1 fruit fly cellular context compared by ENCODE assay signal in the genomic region with DNA sequence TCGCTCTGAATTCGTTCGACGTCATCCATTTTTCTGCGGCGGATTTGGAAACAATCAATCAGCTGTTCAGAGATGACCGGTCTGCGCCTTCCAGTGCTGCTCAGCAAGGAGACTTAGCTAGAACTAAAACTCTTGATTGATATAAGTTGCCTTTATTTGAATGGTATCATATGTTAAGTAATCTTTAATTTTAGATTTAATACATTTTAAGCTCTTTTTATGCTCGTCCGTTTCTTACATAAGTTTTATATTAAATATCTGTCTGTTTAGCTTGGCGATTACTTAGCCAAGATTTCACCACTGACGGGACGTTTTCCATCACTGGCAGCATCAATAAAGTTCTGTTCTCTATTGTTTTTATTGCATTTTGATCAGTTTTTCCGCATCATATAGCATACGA.
TF ChIP-seq lines count a peak whose summit lies in the region.

A gene (minus strand): TSS at position 58 of the 400 bp plus-strand sequence.
A gene (plus strand): TSS at position 296 of the 400 bp plus-strand sequence.

TF ChIP-seq in whole organism, embryonic, 481 proteins besides CTCF, POLR2A, EP300 and RAD21 (continued from another document and continues in another):
- TF ChIP-seq CG2129 (GFP tag; IDR thresholded peaks at IDR 0.05; lab: Robert Waterston, UW; ENCODE audit: partially characterized antibody) (no peak), slou (GFP tag; optimal IDR thresholded peaks at IDR 0.05; lab: Kevin White, UChicago) (no peak), CG12236 (GFP tag; optimal IDR thresholded peaks at IDR 0.05; lab: Kevin White, UChicago) (no peak), Atf-2 (GFP tag; optimal IDR thresholded peaks at IDR 0.05; lab: Kevin White, UChicago) (peak; percentile 11), CG17829 (tag; optimal IDR thresholded peaks at IDR 0.05; lab: Kevin White, UChicago) (peak; percentile 76), CG12769 (tag; optimal IDR thresholded peaks at IDR 0.05; lab: Kevin White, UChicago) (no peak), CG5245 (GFP tag; optimal IDR thresholded peaks at IDR 0.05; lab: Kevin White, UChicago) (no peak), CG15514 (GFP tag; optimal IDR thresholded peaks at IDR 0.05; lab: Kevin White, UChicago) (peak; percentile 74), dan (GFP tag; IDR thresholded peaks at IDR 0.05; lab: Robert Waterston, UW) (no peak), p53 (GFP tag; optimal IDR thresholded peaks at IDR 0.05; lab: Kevin White, UChicago) (no peak), CG17359 (tag; optimal IDR thresholded peaks at IDR 0.05; lab: Kevin White, UChicago) (peak; percentile 57), crp (GFP tag; optimal IDR thresholded peaks at IDR 0.05; lab: Kevin White, UChicago) (peak; percentile 93 to 98), BtbVII (GFP tag; optimal IDR thresholded peaks at IDR 0.05; lab: Kevin White, UChicago) (no peak), Nf-YA (GFP tag; IDR thresholded peaks at IDR 0.05; lab: Robert Waterston, UW) (no peak), CG3995 (GFP tag; optimal IDR thresholded peaks at IDR 0.05; lab: Kevin White, UChicago) (peak; percentile 31), zen2 (GFP tag; IDR thresholded peaks at IDR 0.05; lab: Robert Waterston, UW; ENCODE audit: partially characterized antibody) (no peak), Oli (tag; optimal IDR thresholded peaks at IDR 0.05; lab: Kevin White, UChicago) (no peak), kay (GFP tag; optimal IDR thresholded peaks at IDR 0.05; lab: Kevin White, UChicago) (peak; percentile 30), zen (tag; optimal IDR thresholded peaks at IDR 0.05; lab: Kevin White, UChicago) (peak; percentile 67), Atf3 (GFP tag; optimal IDR thresholded peaks at IDR 0.05; lab: Kevin White, UChicago) (peak; percentile 9), Nf-YB (GFP tag; optimal IDR thresholded peaks at IDR 0.05; lab: Kevin White, UChicago) (no peak), emc (GFP tag; optimal IDR thresholded peaks at IDR 0.05; lab: Kevin White, UChicago) (no peak), CG18599 (GFP tag; optimal IDR thresholded peaks at IDR 0.05; lab: Kevin White, UChicago) (no peak), E2f1 (GFP tag; IDR thresholded peaks at IDR 0.05; lab: Robert Waterston, UW) (peak; percentile 53; the same call in 1 of the 2 replicates), hth (optimal IDR thresholded peaks at IDR 0.05; lab: Kevin White, UChicago) (no peak), lbe (GFP tag; optimal IDR thresholded peaks at IDR 0.05; lab: Kevin White, UChicago) (no peak), h (optimal IDR thresholded peaks at IDR 0.05; lab: Kevin White, UChicago) (no peak), Dbx (GFP tag; IDR thresholded peaks at IDR 0.05; lab: Robert Waterston, UW) (peak; percentile 55; the same call in 2 of the 3 replicates), Dip2 (GFP tag; IDR thresholded peaks at IDR 0.05; lab: Robert Waterston, UW) (no peak), lilli (GFP tag; optimal IDR thresholded peaks at IDR 0.05; lab: Kevin White, UChicago) (peak; percentile 52), zfh2 (GFP tag; optimal IDR thresholded peaks at IDR 0.05; lab: Kevin White, UChicago) (peak; percentile 61), CG6654 (GFP tag; optimal IDR thresholded peaks at IDR 0.05; lab: Kevin White, UChicago) (no peak), CG11695 (GFP tag; IDR thresholded peaks at IDR 0.05; lab: Robert Waterston, UW) (no peak), wek (GFP tag; optimal IDR thresholded peaks at IDR 0.05; lab: Kevin White, UChicago) (no peak), HLH3B (GFP tag; IDR thresholded peaks at IDR 0.05; lab: Robert Waterston, UW) (no peak; the same call in 1 of the 2 replicates), D19B (GFP tag; optimal IDR thresholded peaks at IDR 0.05; lab: Kevin White, UChicago) (no peak), Ravus (GFP tag; IDR thresholded peaks at IDR 0.05; lab: Robert Waterston, UW) (no peak), pum (GFP tag; optimal IDR thresholded peaks at IDR 0.05; lab: Kevin White, UChicago) (no peak), BEAF-32 (GFP tag; optimal IDR thresholded peaks at IDR 0.05; lab: Kevin White, UChicago) (peak; percentile 24), CG7839 (tag; optimal IDR thresholded peaks at IDR 0.05; lab: Kevin White, UChicago) (no peak), Nf-YC (tag; optimal IDR thresholded peaks at IDR 0.05; lab: Kevin White, UChicago) (peak; percentile 75), CG15011 (GFP tag; optimal IDR thresholded peaks at IDR 0.05; lab: Kevin White, UChicago) (no peak), CG10543 (GFP tag; optimal IDR thresholded peaks at IDR 0.05; lab: Kevin White, UChicago) (peak; percentile 80), Pdp1 (GFP tag; optimal IDR thresholded peaks at IDR 0.05; lab: Kevin White, UChicago) (peak; percentile 22 to 71), NK7.1 (GFP tag; optimal IDR thresholded peaks at IDR 0.05; lab: Kevin White, UChicago) (no peak), her (GFP tag; optimal IDR thresholded peaks at IDR 0.05; lab: Kevin White, UChicago) (no peak), Hey (tag; optimal IDR thresholded peaks at IDR 0.05; lab: Kevin White, UChicago) (no peak), ham (GFP tag; IDR thresholded peaks at IDR 0.05; lab: Robert Waterston, UW) (no peak), CG3847 (GFP tag; IDR thresholded peaks at IDR 0.05; lab: Robert Waterston, UW) (peak; percentile 85), CG4617 (GFP tag; optimal IDR thresholded peaks at IDR 0.05; lab: Kevin White, UChicago; ENCODE audit: borderline replicate concordance) (peak; percentile 74), CG9876 (GFP tag; optimal IDR thresholded peaks at IDR 0.05; lab: Kevin White, UChicago) (no peak), CG32772 (GFP tag; IDR thresholded peaks at IDR 0.05; lab: Robert Waterston, UW) (peak; percentile 46; the same call in 1 of the 2 replicates), gfzf (GFP tag; optimal IDR thresholded peaks at IDR 0.05; lab: Kevin White, UChicago) (no peak), Ada2b (GFP tag; IDR thresholded peaks at IDR 0.05; lab: Robert Waterston, UW) (peak; percentile 23; the same call in 1 of the 2 replicates), Stat92E (GFP tag; optimal IDR thresholded peaks at IDR 0.05; lab: Kevin White, UChicago) (no peak), CG2120 (GFP tag; optimal IDR thresholded peaks at IDR 0.05; lab: Kevin White, UChicago) (peak; percentile 90), gsb-n (tag; optimal IDR thresholded peaks at IDR 0.05; lab: Kevin White, UChicago) (no peak), bab2 (GFP tag; optimal IDR thresholded peaks at IDR 0.05; lab: Kevin White, UChicago) (no peak), CG13775 (GFP tag; optimal IDR thresholded peaks at IDR 0.05; lab: Kevin White, UChicago) (peak; percentile 67), croc (GFP tag; conservative IDR thresholded peaks at IDR 0.05; lab: Robert Waterston, UW) (peak; percentile 26; the same call in 2 of the 3 replicates), lab (GFP tag; optimal IDR thresholded peaks at IDR 0.05; lab: Kevin White, UChicago) (no peak), CG10654 (GFP tag; optimal IDR thresholded peaks at IDR 0.05; lab: Kevin White, UChicago) (peak; percentile 34), Meics (GFP tag; optimal IDR thresholded peaks at IDR 0.05; lab: Kevin White, UChicago) (no peak), CG1792 (GFP tag; optimal IDR thresholded peaks at IDR 0.05; lab: Kevin White, UChicago) (no peak), sc (optimal IDR thresholded peaks at IDR 0.05; lab: Kevin White, UChicago) (no peak), sc (GFP tag; optimal IDR thresholded peaks at IDR 0.05; lab: Kevin White, UChicago) (no peak), Side (GFP tag; optimal IDR thresholded peaks at IDR 0.05; lab: Kevin White, UChicago) (no peak), tap (tag; optimal IDR thresholded peaks at IDR 0.05; lab: Kevin White, UChicago) (no peak), CG7963 (GFP tag; IDR thresholded peaks at IDR 0.05; lab: Robert Waterston, UW; ENCODE audit: partially characterized antibody) (no peak), CG8924 (tag; optimal IDR thresholded peaks at IDR 0.05; lab: Kevin White, UChicago) (no peak), CG3838 (GFP tag; optimal IDR thresholded peaks at IDR 0.05; lab: Kevin White, UChicago) (no peak), rib (GFP tag; IDR thresholded peaks at IDR 0.05; lab: Robert Waterston, UW) (peak; percentile 60), Fer1 (GFP tag; optimal IDR thresholded peaks at IDR 0.05; lab: Kevin White, UChicago) (peak; percentile 80), CG12219 (GFP tag; optimal IDR thresholded peaks at IDR 0.05; lab: Kevin White, UChicago) (no peak), Oaz (GFP tag; IDR thresholded peaks at IDR 0.05; lab: Robert Waterston, UW) (peak; percentile 31; the same call in 1 of the 2 replicates), nom (GFP tag; optimal IDR thresholded peaks at IDR 0.05; lab: Kevin White, UChicago) (peak; percentile 25), CG10209 (GFP tag; optimal IDR thresholded peaks at IDR 0.05; lab: Kevin White, UChicago) (peak; percentile 62), Taf1 (GFP tag; IDR thresholded peaks at IDR 0.05; lab: Robert Waterston, UW) (peak; percentile 33; the same call in 1 of the 2 replicates), CG11247 (GFP tag; IDR thresholded peaks at IDR 0.05; lab: Robert Waterston, UW) (peak; percentile 56), CG33213 (GFP tag; optimal IDR thresholded peaks at IDR 0.05; lab: Kevin White, UChicago) (no peak), twi (tag; optimal IDR thresholded peaks at IDR 0.05; lab: Kevin White, UChicago) (no peak), cg (GFP tag; optimal IDR thresholded peaks at IDR 0.05; lab: Kevin White, UChicago) (no peak), tgo (GFP tag; IDR thresholded peaks at IDR 0.05; lab: Robert Waterston, UW) (peak; percentile 53; the same call in 1 of the 3 replicates), jing (GFP tag; optimal IDR thresholded peaks at IDR 0.05; lab: Kevin White, UChicago) (no peak), Bdp1 (GFP tag; optimal IDR thresholded peaks at IDR 0.05; lab: Kevin White, UChicago) (peak; percentile 67), CG6813 (GFP tag; optimal IDR thresholded peaks at IDR 0.05; lab: Kevin White, UChicago) (no peak), Scr (GFP tag; IDR thresholded peaks at IDR 0.05; lab: Robert Waterston, UW; ENCODE audit: partially characterized antibody) (0 out of 2 replicates have a peak, but pooled peaks have one; percentile 26), Hmr (GFP tag; optimal IDR thresholded peaks at IDR 0.05; lab: Kevin White, UChicago) (no peak), CG12299 (tag; optimal IDR thresholded peaks at IDR 0.05; lab: Kevin White, UChicago) (no peak), CG9215 (GFP tag; IDR thresholded peaks at IDR 0.05; lab: Robert Waterston, UW) (peak; percentile 76), ranshi (GFP tag; IDR thresholded peaks at IDR 0.05; lab: Robert Waterston, UW) (no peak; the same call in 1 of the 2 replicates), CG11456 (GFP tag; IDR thresholded peaks at IDR 0.05; lab: Robert Waterston, UW) (no peak; the same call in 2 of the 3 replicates), repo (GFP tag; optimal IDR thresholded peaks at IDR 0.05; lab: Kevin White, UChicago) (no peak), dati (GFP tag; IDR thresholded peaks at IDR 0.05; lab: Robert Waterston, UW) (no peak), ems (GFP tag; optimal IDR thresholded peaks at IDR 0.05; lab: Kevin White, UChicago) (peak; percentile 57), psq (GFP tag; optimal IDR thresholded peaks at IDR 0.05; lab: Kevin White, UChicago) (peak; percentile 14), CG8290 (GFP tag; optimal IDR thresholded peaks at IDR 0.05; lab: Kevin White, UChicago) (no peak), CG8290 (tag; optimal IDR thresholded peaks at IDR 0.05; lab: Kevin White, UChicago) (no peak), Dek (tag; optimal IDR thresholded peaks at IDR 0.05; lab: Kevin White, UChicago) (peak; percentile 49), Camta (GFP tag; optimal IDR thresholded peaks at IDR 0.05; lab: Kevin White, UChicago) (peak; percentile 30), sens-2 (GFP tag; IDR thresholded peaks at IDR 0.05; lab: Robert Waterston, UW) (no peak), CG43689 (GFP tag; IDR thresholded peaks at IDR 0.05; lab: Robert Waterston, UW) (no peak), B-H2 (GFP tag; optimal IDR thresholded peaks at IDR 0.05; lab: Kevin White, UChicago) (no peak), tx (GFP tag; optimal IDR thresholded peaks at IDR 0.05; lab: Kevin White, UChicago) (no peak), scrt (GFP tag; optimal IDR thresholded peaks at IDR 0.05; lab: Kevin White, UChicago) (no peak), bcd (GFP tag; optimal IDR thresholded peaks at IDR 0.05; lab: Kevin White, UChicago) (no peak), CG7987 (GFP tag; optimal IDR thresholded peaks at IDR 0.05; lab: Kevin White, UChicago) (peak; percentile 26), CG4360 (GFP tag; IDR thresholded peaks at IDR 0.05; lab: Robert Waterston, UW) (no peak), CG13123 (GFP tag; optimal IDR thresholded peaks at IDR 0.05; lab: Kevin White, UChicago) (no peak), CG16815 (GFP tag; optimal IDR thresholded peaks at IDR 0.05; lab: Kevin White, UChicago) (peak; percentile 54), Sry-δ (GFP tag; optimal IDR thresholded peaks at IDR 0.05; lab: Kevin White, UChicago) (no peak), GATAe (GFP tag; conservative IDR thresholded peaks at IDR 0.05; lab: Robert Waterston, UW) (no peak), kah (GFP tag; optimal IDR thresholded peaks at IDR 0.05; lab: Kevin White, UChicago) (no peak), Bteb2 (GFP tag; optimal IDR thresholded peaks at IDR 0.05; lab: Kevin White, UChicago) (peak; percentile 20), gce (GFP tag; IDR thresholded peaks at IDR 0.05; lab: Robert Waterston, UW) (no peak), Gsc (GFP tag; IDR thresholded peaks at IDR 0.05; lab: Robert Waterston, UW) (no peak), Hr3 (GFP tag; optimal IDR thresholded peaks at IDR 0.05; lab: Kevin White, UChicago) (peak; percentile 69), CG30403 (GFP tag; optimal IDR thresholded peaks at IDR 0.05; lab: Kevin White, UChicago) (peak; percentile 79), CG2875 (GFP tag; optimal IDR thresholded peaks at IDR 0.05; lab: Kevin White, UChicago) (no peak), Lhr (GFP tag; optimal IDR thresholded peaks at IDR 0.05; lab: Kevin White, UChicago) (no peak), dimm (GFP tag; IDR thresholded peaks at IDR 0.05; lab: Robert Waterston, UW) (no peak), vfl (GFP tag; optimal IDR thresholded peaks at IDR 0.05; lab: Kevin White, UChicago) (peak; percentile 60), Tbp (GFP tag; optimal IDR thresholded peaks at IDR 0.05; lab: Kevin White, UChicago) (peak; percentile 81), CG15696 (tag; optimal IDR thresholded peaks at IDR 0.05; lab: Kevin White, UChicago) (peak; percentile 69), HLH54F (GFP tag; optimal IDR thresholded peaks at IDR 0.05; lab: Kevin White, UChicago) (peak; percentile 62), H2.0 (GFP tag; IDR thresholded peaks at IDR 0.05; lab: Robert Waterston, UW) (peak; percentile 23; the same call in 1 of the 2 replicates), sd (tag; optimal IDR thresholded peaks at IDR 0.05; lab: Kevin White, UChicago) (no peak), CG1529 (GFP tag; optimal IDR thresholded peaks at IDR 0.05; lab: Kevin White, UChicago) (no peak), CG32767 (GFP tag; IDR thresholded peaks at IDR 0.05; lab: Robert Waterston, UW) (no peak)
